Worm (Caenorhabditis elegans) whole organism, L2 larva: Measurements from ENCODE around the gene K09D9.9.

Source experiments
- C34F6.9 ChIP-seq: fragments of 150-350 bp; optimal IDR thresholded peaks from 2 replicates; lab custom pipeline; 2014; ENCODE audit warnings: missing biosample characterization, missing genetic modification characterization
- R02D3.7 ChIP-seq: fragments of 150-350 bp; optimal IDR thresholded peaks from 2 replicates; lab custom pipeline; 2014; ENCODE audit warnings: missing biosample characterization, missing genetic modification characterization
- ZK546.5 ChIP-seq: sonication (generic microtip); optimal IDR thresholded peaks from 2 replicates; lab custom pipeline; 2017; ENCODE audit warnings: missing biosample characterization, missing genetic modification characterization
- alr-1 ChIP-seq: fragments of 150-350 bp; optimal IDR thresholded peaks from 2 replicates; lab custom pipeline; 2014; ENCODE audit warnings: missing biosample characterization, missing genetic modification characterization
- ama-1 ChIP-seq: fragments of 150-350 bp; optimal IDR thresholded peaks from 2 replicates; lab custom pipeline; 2018; ENCODE audit warnings: inconsistent platforms
- blmp-1 ChIP-seq: sonication (generic microtip); optimal IDR thresholded peaks from 2 replicates; lab custom pipeline; 2017; ENCODE audit warnings: missing genetic modification characterization, mild to moderate bottlenecking, missing compliant biosample characterization, antibody characterized with exemption, moderate library complexity; ENCODE audit not compliant: insufficient read depth
- crh-2 ChIP-seq: sonication (generic microtip); optimal IDR thresholded peaks from 2 replicates; lab custom pipeline; 2017; ENCODE audit warnings: missing biosample characterization, missing genetic modification characterization
- dmd-4 ChIP-seq: sonication (generic microtip); optimal IDR thresholded peaks from 2 replicates; lab custom pipeline; 2017; ENCODE audit warnings: missing biosample characterization, missing genetic modification characterization
- elt-1 ChIP-seq: fragments of 150-350 bp; optimal IDR thresholded peaks from 2 replicates; lab custom pipeline; 2014; ENCODE audit warnings: missing biosample characterization, missing genetic modification characterization
- elt-3 ChIP-seq: sonication (generic microtip); optimal IDR thresholded peaks from 2 replicates; lab custom pipeline; 2017; ENCODE audit warnings: missing biosample characterization, missing genetic modification characterization
- fos-1 ChIP-seq: fragments of 150-350 bp; optimal IDR thresholded peaks from 2 replicates; lab custom pipeline; 2014; ENCODE audit warnings: missing biosample characterization, missing genetic modification characterization
- gmeb-1 ChIP-seq: fragments of 150-350 bp; optimal IDR thresholded peaks from 2 replicates; lab custom pipeline; 2014; ENCODE audit warnings: missing biosample characterization, missing genetic modification characterization
- lin-11 ChIP-seq: fragments of 150-350 bp; sonication (generic microtip); optimal IDR thresholded peaks from 2 replicates; lab custom pipeline; 2014; ENCODE audit warnings: missing biosample characterization, missing genetic modification characterization, inconsistent platforms, mixed read lengths
- lin-13 ChIP-seq: fragments of 150-350 bp; optimal IDR thresholded peaks from 2 replicates; lab custom pipeline; 2014; ENCODE audit warnings: missing biosample characterization, missing genetic modification reagents, missing genetic modification characterization
- lin-39 ChIP-seq: fragments of 150-350 bp; optimal IDR thresholded peaks from 2 replicates; lab custom pipeline; 2014; ENCODE audit warnings: missing biosample characterization, missing genetic modification reagents, missing genetic modification characterization
- lsy-2 ChIP-seq, 2 experiments: fragments of 150-350 bp in 1 of 2; sonication (generic microtip) in 1 of 2; optimal IDR thresholded peaks; 2 replicates each; lab custom pipeline; 2014 to 2017; ENCODE audit warnings: missing biosample characterization in 2 of 2, missing genetic modification characterization in 2 of 2
- mab-5 ChIP-seq: fragments of 150-350 bp; optimal IDR thresholded peaks from 2 replicates; lab custom pipeline; 2014; ENCODE audit warnings: missing biosample characterization, missing genetic modification characterization
- mbf-1 ChIP-seq: sonication (generic microtip); optimal IDR thresholded peaks from 2 replicates; lab custom pipeline; 2017; ENCODE audit warnings: missing biosample characterization, missing genetic modification characterization
- nhr-129 ChIP-seq: fragments of 150-350 bp; optimal IDR thresholded peaks from 2 replicates; lab custom pipeline; 2014; ENCODE audit warnings: missing biosample characterization, missing genetic modification characterization
- nhr-23 ChIP-seq: fragments of 150-350 bp; optimal IDR thresholded peaks from 2 replicates; lab custom pipeline; 2014; ENCODE audit warnings: missing biosample characterization, missing genetic modification reagents, missing genetic modification characterization
- nhr-6 ChIP-seq: fragments of 150-350 bp; optimal IDR thresholded peaks from 2 replicates; lab custom pipeline; 2014; ENCODE audit warnings: missing biosample characterization, missing genetic modification characterization
- nhr-77 ChIP-seq: fragments of 150-350 bp; optimal IDR thresholded peaks from 2 replicates; lab custom pipeline; 2014; ENCODE audit warnings: missing biosample characterization, missing genetic modification characterization
- peb-1 ChIP-seq: fragments of 150-350 bp; optimal IDR thresholded peaks from 2 replicates; lab custom pipeline; 2014; ENCODE audit warnings: missing biosample characterization, missing genetic modification characterization
- sem-4 ChIP-seq: fragments of 150-350 bp; optimal IDR thresholded peaks from 2 replicates; lab custom pipeline; 2014; ENCODE audit warnings: missing biosample characterization, missing genetic modification reagents, missing genetic modification characterization
- skn-1 ChIP-seq: sonication (generic microtip); optimal IDR thresholded peaks from 2 replicates; lab custom pipeline; 2017; ENCODE audit warnings: missing biosample characterization, missing genetic modification characterization
- sma-3 ChIP-seq: sonication (generic microtip); optimal IDR thresholded peaks from 2 replicates; lab custom pipeline; 2016; ENCODE audit warnings: missing genetic modification reagents, missing genetic modification characterization, missing compliant biosample characterization
- sma-9 ChIP-seq, 2 experiments: fragments of 150-350 bp in 1 of 2; sonication (generic microtip) in 1 of 2; optimal IDR thresholded peaks; 2 replicates each; lab custom pipeline; 2014 to 2016; ENCODE audit warnings: missing genetic modification characterization in 2 of 2, mild to moderate bottlenecking in 1 of 2, missing biosample characterization in 1 of 2, missing compliant biosample characterization in 1 of 2, missing genetic modification reagents in 1 of 2, moderate library complexity in 1 of 2
- snpc-4 ChIP-seq: fragments of 150-350 bp; optimal IDR thresholded peaks from 2 replicates; lab custom pipeline; 2014; ENCODE audit warnings: missing biosample characterization, missing genetic modification characterization
- unc-55 ChIP-seq: fragments of 150-350 bp; sonication (generic microtip); optimal IDR thresholded peaks from 3 replicates; lab custom pipeline; 2014; ENCODE audit warnings: missing biosample characterization, missing genetic modification reagents, missing genetic modification characterization
- unc-62 ChIP-seq: fragments of 150-350 bp; optimal IDR thresholded peaks from 2 replicates; lab custom pipeline; 2014; ENCODE audit warnings: missing biosample characterization, missing genetic modification reagents, missing genetic modification characterization
- zag-1 ChIP-seq: fragments of 150-350 bp; optimal IDR thresholded peaks from 2 replicates; lab custom pipeline; 2014; ENCODE audit warnings: missing biosample characterization, missing genetic modification characterization
- ztf-11 ChIP-seq: sonication (generic microtip); optimal IDR thresholded peaks from 2 replicates; lab custom pipeline; 2017; ENCODE audit warnings: missing biosample characterization, missing genetic modification characterization
- ztf-4 ChIP-seq: fragments of 150-350 bp; optimal IDR thresholded peaks from 2 replicates; lab custom pipeline; 2014; ENCODE audit warnings: missing biosample characterization, missing genetic modification characterization

Gene K09D9.9

DNA sequence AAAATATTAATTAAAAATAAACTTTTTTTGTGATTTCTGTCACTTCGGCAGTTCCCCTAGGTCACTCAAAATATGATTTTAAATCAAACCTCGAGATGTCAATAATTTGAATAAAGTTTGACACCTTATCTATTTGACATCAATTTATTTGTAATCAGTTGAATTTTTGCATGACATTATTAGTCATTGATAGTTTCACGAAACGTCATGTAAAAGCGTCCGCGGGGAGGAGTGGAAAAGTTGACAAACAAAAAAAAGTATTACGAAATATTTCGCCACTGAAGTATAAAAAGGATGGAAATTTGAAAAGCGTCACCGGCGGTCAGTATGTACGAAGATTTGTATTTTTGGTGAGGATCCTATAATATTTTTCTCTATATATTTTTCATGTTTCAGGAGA is 30.8 kb upstream of the K09D9.9 start, which contains the start of gene K09D9.1:
Gene K09D9.1 (plus strand): TSS at position 271 of the 400 bp plus-strand sequence.
- TF ChIP-seq sma-9 (GFP tag; optimal IDR thresholded peaks at IDR 0.05; lab: Kevin White, UChicago) (peak; percentile 59), sma-9 (tag; optimal IDR thresholded peaks at IDR 0.05; lab: Kevin White, UChicago) (no peak), skn-1 (tag; lab: Kevin White, UChicago) (peak; percentile 67), fos-1 (peak; percentile 97), unc-62 (GFP tag; lab: Kevin White, UChicago) (no peak), gmeb-1 (tag; lab: Kevin White, UChicago) (peak; percentile 46), ztf-4 (tag; lab: Kevin White, UChicago) (no peak), crh-2 (tag; lab: Kevin White, UChicago) (peak; percentile 34), nhr-129 (tag; lab: Kevin White, UChicago) (peak; percentile 86), mab-5 (tag; lab: Kevin White, UChicago) (no peak)

DNA sequence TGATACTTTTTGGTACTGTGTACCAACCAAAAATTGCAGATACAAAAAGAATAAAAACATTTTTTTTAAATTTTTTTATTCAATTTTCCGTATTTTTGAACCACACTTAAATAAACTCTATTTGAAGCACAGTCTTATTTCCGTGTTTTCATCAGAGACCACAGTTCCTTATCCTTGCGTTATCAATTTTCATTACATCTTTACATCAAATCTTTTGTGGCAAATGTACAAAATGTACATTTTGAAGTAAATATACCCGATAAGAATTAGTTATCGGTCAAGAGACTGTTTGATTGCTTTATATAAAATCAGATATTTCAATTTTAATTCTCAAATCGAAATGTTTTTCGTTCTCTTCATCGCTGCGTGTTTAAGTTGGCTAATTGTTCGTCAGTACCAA is 28.4 kb upstream of the K09D9.9 start, which contains the start of gene cyp-35A3:
Gene cyp-35A3 (plus strand): TSS at position 301 of the 400 bp plus-strand sequence.
- TF ChIP-seq lin-11 (no peak), dmd-4 (no peak), crh-2 (tag; lab: Kevin White, UChicago) (no peak), unc-55 (no peak), blmp-1 (tag; lab: Kevin White, UChicago) (no peak), mbf-1 (tag; lab: Kevin White, UChicago) (no peak), sma-3 (no peak), nhr-23 (tag; lab: Kevin White, UChicago) (no peak), C34F6.9 (tag; lab: Kevin White, UChicago) (no peak), lsy-2 (tag; optimal IDR thresholded peaks at IDR 0.05; lab: Kevin White, UChicago) (no peak)

DNA sequence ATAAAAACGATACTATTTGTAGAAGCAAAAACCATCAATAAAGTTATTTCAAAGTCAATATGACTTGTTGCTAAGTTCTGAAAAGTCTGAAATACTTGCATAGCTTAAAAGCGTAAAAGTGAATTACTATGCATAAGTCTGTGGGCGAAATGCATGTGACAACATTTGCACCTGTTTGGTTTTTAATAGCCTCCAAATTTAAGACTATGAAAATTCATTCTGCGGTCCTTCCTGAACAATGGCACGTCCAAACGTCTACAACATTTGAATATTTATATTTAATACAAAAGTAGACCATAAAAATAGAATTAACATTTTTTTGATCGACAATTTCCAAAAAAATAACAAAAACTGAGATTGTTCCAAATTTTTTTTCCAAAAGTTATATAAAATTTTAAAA is 27.8 kb upstream of the K09D9.9 start, which contains the start of gene K09D9.14:
Gene K09D9.14 (minus strand): TSS at position 101 of the 400 bp plus-strand sequence.
- TF ChIP-seq mbf-1 (tag; lab: Kevin White, UChicago) (no peak), unc-55 (no peak), nhr-6 (tag; lab: Kevin White, UChicago) (no peak), unc-62 (GFP tag; lab: Kevin White, UChicago) (no peak), ZK546.5 (tag; lab: Kevin White, UChicago) (no peak), R02D3.7 (tag; lab: Kevin White, UChicago) (no peak), ztf-4 (tag; lab: Kevin White, UChicago) (no peak), alr-1 (tag; lab: Kevin White, UChicago) (no peak), mab-5 (tag; lab: Kevin White, UChicago) (no peak), ama-1 (lab: Kevin White, UChicago) (no peak), snpc-4 (tag; lab: Kevin White, UChicago) (no peak), elt-1 (no peak)

DNA sequence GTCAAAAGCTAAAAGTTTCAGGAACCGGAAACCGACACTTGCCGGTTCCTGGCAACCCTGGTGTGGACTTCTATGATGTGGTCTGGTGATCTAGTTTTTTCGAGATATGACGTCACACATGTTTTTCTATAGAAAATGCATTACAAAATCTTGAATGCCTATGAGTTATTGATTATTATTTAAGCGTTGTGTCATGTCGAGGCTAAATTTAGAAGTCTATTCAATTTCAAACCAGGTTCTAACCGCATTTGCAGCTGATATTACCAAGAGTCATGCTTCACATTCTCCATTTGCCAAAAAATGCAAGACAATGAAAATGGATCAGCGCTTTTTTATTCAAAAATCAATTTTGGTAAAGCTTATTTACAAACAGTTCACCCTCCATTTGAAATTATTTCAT is 25.2 kb upstream of the K09D9.9 start, which contains the start of gene K09D9.3:
Gene K09D9.3 (plus strand): TSS at position 301 of the 400 bp plus-strand sequence.
- TF ChIP-seq R02D3.7 (tag; lab: Kevin White, UChicago) (no peak), sma-9 (GFP tag; optimal IDR thresholded peaks at IDR 0.05; lab: Kevin White, UChicago) (no peak), sma-9 (tag; optimal IDR thresholded peaks at IDR 0.05; lab: Kevin White, UChicago) (no peak), unc-55 (no peak), fos-1 (no peak), elt-3 (tag; lab: Kevin White, UChicago) (no peak), unc-62 (GFP tag; lab: Kevin White, UChicago) (no peak), nhr-77 (tag; lab: Kevin White, UChicago) (no peak), alr-1 (tag; lab: Kevin White, UChicago) (no peak), ztf-4 (tag; lab: Kevin White, UChicago) (no peak), lin-13 (no peak)

DNA sequence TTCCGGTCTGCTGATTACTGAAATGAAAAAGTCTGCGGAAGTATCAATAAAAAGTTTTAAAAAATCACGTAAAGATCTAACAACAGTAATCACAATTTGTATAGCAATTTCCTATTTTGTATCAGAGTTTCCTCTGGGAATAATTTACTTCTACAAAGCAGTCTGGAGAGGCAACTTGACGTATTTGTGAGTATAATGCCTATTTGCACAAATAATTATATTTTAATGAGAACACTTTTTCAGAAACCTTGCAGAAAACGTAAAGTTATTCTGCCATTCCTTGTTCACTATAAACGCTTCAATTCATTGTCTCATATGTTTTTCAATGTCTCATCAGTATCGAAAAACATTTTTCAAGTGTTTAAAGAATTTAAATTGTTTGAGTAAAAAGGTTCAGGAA is 24.6 kb upstream of the K09D9.9 start:
- TF ChIP-seq nhr-129 (tag; lab: Kevin White, UChicago) (no peak), unc-55 (no peak), elt-3 (tag; lab: Kevin White, UChicago) (no peak), peb-1 (tag; lab: Kevin White, UChicago) (no peak), lin-39 (tag; lab: Kevin White, UChicago) (no peak), sem-4 (tag; lab: Kevin White, UChicago) (no peak), zag-1 (tag; lab: Kevin White, UChicago) (no peak), skn-1 (tag; lab: Kevin White, UChicago) (no peak), ztf-11 (tag; lab: Kevin White, UChicago) (no peak)
